Worm (Caenorhabditis elegans) whole organism, late embryonic: ENCODE data around the gene ZC84.1.

Source experiments
- C38D4.7 ChIP-seq: fragments of 200-800 bp; sonication (Bioruptor generic); optimal IDR thresholded peaks from 2 replicates; lab custom pipeline; 2018; ENCODE audit warnings: mild to moderate bottlenecking, missing genetic modification characterization, moderate library complexity, missing compliant biosample characterization
- F13H6.1 ChIP-seq: sonication (generic microtip); optimal IDR thresholded peaks from 2 replicates; lab custom pipeline; 2016; ENCODE audit warnings: missing genetic modification characterization, missing compliant biosample characterization
- K02D7.2 ChIP-seq: sonication (generic microtip); optimal IDR thresholded peaks from 2 replicates; lab custom pipeline; 2017; ENCODE audit warnings: mild to moderate bottlenecking, missing genetic modification characterization, missing compliant biosample characterization
- K09A11.1 ChIP-seq: sonication (generic microtip); optimal IDR thresholded peaks from 2 replicates; lab custom pipeline; 2017; ENCODE audit warnings: antibody characterized with exemption, mild to moderate bottlenecking, missing genetic modification characterization, missing compliant biosample characterization; ENCODE audit not compliant: insufficient read depth
- Y22D7AL.16 ChIP-seq: sonication (generic microtip); optimal IDR thresholded peaks from 2 replicates; lab custom pipeline; 2016; ENCODE audit warnings: missing genetic modification characterization, missing compliant biosample characterization
- ahr-1 ChIP-seq: sonication (generic microtip); optimal IDR thresholded peaks from 2 replicates; lab custom pipeline; 2016; ENCODE audit warnings: missing genetic modification characterization, missing compliant biosample characterization
- ama-1 ChIP-seq: fragments of 150-350 bp; optimal IDR thresholded peaks from 2 replicates; lab custom pipeline; 2014
- ceh-18 ChIP-seq: sonication (generic microtip); optimal IDR thresholded peaks from 2 replicates; lab custom pipeline; 2016; ENCODE audit warnings: missing genetic modification characterization, missing compliant biosample characterization
- ceh-2 ChIP-seq: sonication (generic microtip); optimal IDR thresholded peaks from 2 replicates; lab custom pipeline; 2016; ENCODE audit warnings: missing genotype, missing genetic modification characterization, missing compliant biosample characterization
- ceh-22 ChIP-seq: sonication (generic microtip); optimal IDR thresholded peaks from 2 replicates; lab custom pipeline; 2017; ENCODE audit warnings: missing biosample characterization, missing genetic modification characterization
- ceh-30 ChIP-seq: fragments of 150-350 bp; optimal IDR thresholded peaks from 2 replicates; lab custom pipeline; 2014; ENCODE audit warnings: missing biosample characterization, missing genetic modification characterization
- ceh-34 ChIP-seq: sonication (generic microtip); optimal IDR thresholded peaks from 2 replicates; lab custom pipeline; 2016; ENCODE audit warnings: mild to moderate bottlenecking, missing genetic modification characterization, missing compliant biosample characterization
- ceh-45 ChIP-seq: fragments of 200-800 bp; sonication (Bioruptor generic); IDR thresholded peaks from 2 replicates; pipeline ENCODE4 v1.3.6; 2022; ENCODE audit warnings: missing genetic modification reagents, missing genetic modification characterization, missing compliant biosample characterization
- ceh-48 ChIP-seq: sonication (generic microtip); optimal IDR thresholded peaks from 2 replicates; lab custom pipeline; 2016; ENCODE audit warnings: missing genetic modification characterization, inconsistent platforms, missing compliant biosample characterization
- ceh-6 ChIP-seq: fragments of 200-800 bp; sonication (Bioruptor generic); optimal IDR thresholded peaks from 2 replicates; lab custom pipeline; 2018; ENCODE audit warnings: mild to moderate bottlenecking, missing genetic modification characterization, missing compliant biosample characterization
- ceh-9 ChIP-seq: sonication (generic microtip); optimal IDR thresholded peaks from 2 replicates; lab custom pipeline; 2016; ENCODE audit warnings: mild to moderate bottlenecking, missing genetic modification characterization, inconsistent platforms, missing compliant biosample characterization
- che-1 ChIP-seq: sonication (generic microtip); optimal IDR thresholded peaks from 2 replicates; lab custom pipeline; 2016; ENCODE audit warnings: mild to moderate bottlenecking, missing genetic modification characterization, missing compliant biosample characterization
- dmd-4 ChIP-seq: sonication (generic microtip); optimal IDR thresholded peaks from 2 replicates; lab custom pipeline; 2016; ENCODE audit warnings: borderline replicate concordance, missing genetic modification characterization, missing compliant biosample characterization
- dve-1 ChIP-seq: sonication (generic microtip); optimal IDR thresholded peaks from 2 replicates; lab custom pipeline; 2017; ENCODE audit warnings: antibody characterized with exemption, mild to moderate bottlenecking, missing genetic modification characterization, missing compliant biosample characterization
- elt-2 ChIP-seq: sonication (generic microtip); optimal IDR thresholded peaks from 2 replicates; lab custom pipeline; 2016; ENCODE audit warnings: missing genetic modification reagents, missing genetic modification characterization, missing compliant biosample characterization
- elt-4 ChIP-seq: sonication (generic microtip); optimal IDR thresholded peaks from 2 replicates; lab custom pipeline; 2016; ENCODE audit warnings: missing genetic modification characterization, missing compliant biosample characterization
- ets-4 ChIP-seq: sonication (generic microtip); optimal IDR thresholded peaks from 2 replicates; lab custom pipeline; 2016; ENCODE audit warnings: missing genetic modification characterization, missing compliant biosample characterization
- eyg-1 ChIP-seq: sonication (generic microtip); optimal IDR thresholded peaks from 2 replicates; lab custom pipeline; 2016; ENCODE audit warnings: missing genotype, missing genetic modification characterization, missing compliant biosample characterization
- fax-1 ChIP-seq: sonication (generic microtip); optimal IDR thresholded peaks from 2 replicates; lab custom pipeline; 2016; ENCODE audit warnings: missing genotype, missing genetic modification characterization, missing compliant biosample characterization
- fkh-10 ChIP-seq: fragments of 150-350 bp; optimal IDR thresholded peaks from 2 replicates; lab custom pipeline; 2014; ENCODE audit warnings: missing biosample characterization, missing genetic modification reagents, missing genetic modification characterization
- gmeb-2 ChIP-seq: sonication (generic microtip); optimal IDR thresholded peaks from 2 replicates; lab custom pipeline; 2016; ENCODE audit warnings: missing genetic modification characterization, inconsistent platforms, missing compliant biosample characterization
- hlh-15 ChIP-seq: sonication (generic microtip); optimal IDR thresholded peaks from 2 replicates; lab custom pipeline; 2016; ENCODE audit warnings: missing genetic modification characterization, missing compliant biosample characterization
- hlh-30 ChIP-seq: sonication (generic microtip); optimal IDR thresholded peaks from 2 replicates; lab custom pipeline; 2017; ENCODE audit warnings: antibody characterized with exemption, missing genetic modification characterization, missing compliant biosample characterization; ENCODE audit not compliant: insufficient read depth
- hlh-8 ChIP-seq: sonication (generic microtip); optimal IDR thresholded peaks from 2 replicates; lab custom pipeline; 2016; ENCODE audit warnings: missing genotype, missing genetic modification characterization, missing compliant biosample characterization
- lim-6 ChIP-seq: sonication (generic microtip); optimal IDR thresholded peaks from 2 replicates; lab custom pipeline; 2016; ENCODE audit warnings: missing genetic modification characterization, missing compliant biosample characterization
- madf-2 ChIP-seq: sonication (generic microtip); optimal IDR thresholded peaks from 2 replicates; lab custom pipeline; 2017; ENCODE audit warnings: missing genetic modification characterization, missing compliant biosample characterization
- mec-3 ChIP-seq: sonication (generic microtip); optimal IDR thresholded peaks from 2 replicates; lab custom pipeline; 2016; ENCODE audit warnings: borderline replicate concordance, missing genetic modification characterization, missing compliant biosample characterization
- nfya-1 ChIP-seq: sonication (generic microtip); optimal IDR thresholded peaks from 2 replicates; lab custom pipeline; 2017; ENCODE audit warnings: missing genetic modification characterization, mild to moderate bottlenecking, missing compliant biosample characterization, antibody characterized with exemption, moderate library complexity
- nhr-11 ChIP-seq: fragments of 150-350 bp; optimal IDR thresholded peaks from 2 replicates; lab custom pipeline; 2014; ENCODE audit warnings: missing biosample characterization, missing genetic modification characterization
- nhr-232 ChIP-seq: sonication (generic microtip); optimal IDR thresholded peaks from 2 replicates; lab custom pipeline; 2016; ENCODE audit warnings: missing genetic modification characterization, missing compliant biosample characterization
- npax-4 ChIP-seq: sonication (generic microtip); optimal IDR thresholded peaks from 2 replicates; lab custom pipeline; 2016; ENCODE audit warnings: missing genetic modification characterization, missing compliant biosample characterization
- pag-3 ChIP-seq: sonication (generic microtip); optimal IDR thresholded peaks from 2 replicates; lab custom pipeline; 2016; ENCODE audit warnings: missing compliant biosample characterization, missing genetic modification characterization, borderline replicate concordance
- pat-9 ChIP-seq: fragments of 200-800 bp; sonication (Bioruptor generic); optimal IDR thresholded peaks from 2 replicates; lab custom pipeline; 2018; ENCODE audit warnings: mild to moderate bottlenecking, missing genetic modification characterization, moderate library complexity, missing compliant biosample characterization
- pha-2 ChIP-seq: sonication (generic microtip); optimal IDR thresholded peaks from 2 replicates; lab custom pipeline; 2017; ENCODE audit warnings: mild to moderate bottlenecking, missing genetic modification characterization, missing compliant biosample characterization
- pha-4 ChIP-seq: fragments of 150-350 bp; optimal IDR thresholded peaks from 2 replicates; lab custom pipeline; 2018; ENCODE audit warnings: missing biosample characterization, missing genetic modification reagents, missing genetic modification characterization
- ref-2 ChIP-seq: sonication (generic microtip); optimal IDR thresholded peaks from 2 replicates; lab custom pipeline; 2016; ENCODE audit warnings: missing genetic modification characterization, missing compliant biosample characterization
- rnt-1 ChIP-seq: sonication (generic microtip); optimal IDR thresholded peaks from 2 replicates; lab custom pipeline; 2016; ENCODE audit warnings: missing genetic modification characterization, missing compliant biosample characterization
- sox-4 ChIP-seq: sonication (generic microtip); optimal IDR thresholded peaks from 2 replicates; lab custom pipeline; 2017; ENCODE audit warnings: mild to moderate bottlenecking, missing genetic modification characterization, inconsistent platforms, missing compliant biosample characterization
- syd-9 ChIP-seq: sonication (generic microtip); optimal IDR thresholded peaks from 2 replicates; lab custom pipeline; 2016; ENCODE audit warnings: mild to moderate bottlenecking, missing genetic modification characterization, moderate library complexity, missing compliant biosample characterization
- tbx-2 ChIP-seq: sonication (generic microtip); optimal IDR thresholded peaks from 2 replicates; lab custom pipeline; 2016; ENCODE audit warnings: missing genetic modification characterization, missing compliant biosample characterization
- tbx-7 ChIP-seq: sonication (generic microtip); optimal IDR thresholded peaks from 2 replicates; lab custom pipeline; 2016; ENCODE audit warnings: missing genotype, missing genetic modification characterization, missing compliant biosample characterization
- unc-42 ChIP-seq: sonication (generic microtip); optimal IDR thresholded peaks from 2 replicates; lab custom pipeline; 2016; ENCODE audit warnings: missing genotype, missing genetic modification characterization, missing compliant biosample characterization
- unc-86 ChIP-seq: sonication (generic microtip); optimal IDR thresholded peaks from 2 replicates; lab custom pipeline; 2016; ENCODE audit warnings: missing genetic modification characterization, missing compliant biosample characterization
- zip-5 ChIP-seq: sonication (generic microtip); optimal IDR thresholded peaks from 2 replicates; lab custom pipeline; 2016; ENCODE audit warnings: missing genetic modification characterization, missing compliant biosample characterization

ZC84.1 gene

ce11 chrIII:9191091-9191490 lies 15.0 kb downstream of the ZC84.1 start, which contains the start of gene cls-3 (continued):
- no peak for TF ChIP-seq hlh-30 (tag; lab: Kevin White, UChicago)
- no peak for TF ChIP-seq elt-4 (tag; lab: Kevin White, UChicago)
- TF ChIP-seq zip-5 (tag; lab: Kevin White, UChicago), result no peak
- peak; percentile 69 for TF ChIP-seq unc-42 (tag; lab: Kevin White, UChicago)
- TF ChIP-seq rnt-1 (tag; lab: Kevin White, UChicago), result peak; percentile 27
- TF ChIP-seq ama-1 (lab: Kevin White, UChicago), result no peak
- TF ChIP-seq madf-2, result no peak
- no peak for TF ChIP-seq K02D7.2
- TF ChIP-seq hlh-8 (tag; lab: Kevin White, UChicago), result peak; percentile 71
- no peak for TF ChIP-seq ceh-6
- TF ChIP-seq pha-4 (tag; lab: Kevin White, UChicago), result no peak
- TF ChIP-seq elt-2 (tag; lab: Kevin White, UChicago), result no peak
- TF ChIP-seq tbx-7 (tag; lab: Kevin White, UChicago), result no peak
- TF ChIP-seq npax-4, result no peak
- no peak for TF ChIP-seq pag-3 (tag; lab: Kevin White, UChicago)
- peak; percentile 41 for TF ChIP-seq tbx-2 (tag; lab: Kevin White, UChicago)
- TF ChIP-seq dve-1 (tag; lab: Kevin White, UChicago), result no peak
- peak; percentile 9 for TF ChIP-seq che-1 (tag; lab: Kevin White, UChicago)
- TF ChIP-seq syd-9, result no peak
- no peak for TF ChIP-seq gmeb-2
- TF ChIP-seq sox-4 (tag; lab: Kevin White, UChicago), result no peak
- no peak for TF ChIP-seq Y22D7AL.16 (tag; lab: Kevin White, UChicago)
- TF ChIP-seq ahr-1 (tag; lab: Kevin White, UChicago), result no peak
- TF ChIP-seq mec-3 (tag; lab: Kevin White, UChicago), result no peak
- no peak for TF ChIP-seq ceh-2 (tag; lab: Kevin White, UChicago)
- no peak for TF ChIP-seq ceh-9 (tag; lab: Kevin White, UChicago)
- no peak for TF ChIP-seq ceh-22 (tag; lab: Kevin White, UChicago)
- no peak for TF ChIP-seq ceh-18
- no peak for TF ChIP-seq nfya-1 (tag; lab: Kevin White, UChicago)
- TF ChIP-seq nhr-232, result no peak
- TF ChIP-seq lim-6, result no peak
- TF ChIP-seq fax-1, result no peak
- no peak for TF ChIP-seq ceh-30 (tag; lab: Kevin White, UChicago)
- TF ChIP-seq ref-2, result no peak
- TF ChIP-seq ets-4 (tag; lab: Kevin White, UChicago), result no peak
- peak; percentile 8 for TF ChIP-seq ceh-34 (tag; lab: Kevin White, UChicago)
- no peak for TF ChIP-seq pat-9 (tag; lab: Kevin White, UChicago)
- no peak for TF ChIP-seq fkh-10 (GFP tag; lab: Kevin White, UChicago)
- no peak for TF ChIP-seq pha-2
- no peak for TF ChIP-seq nhr-11
- TF ChIP-seq, all 69 proteins: peak for 9

- no peak for TF ChIP-seq C38D4.7 (GFP tag; lab: Kevin White, UChicago)
- no peak for TF ChIP-seq sox-4 (tag; lab: Kevin White, UChicago)
- TF ChIP-seq F13H6.1 (tag; lab: Kevin White, UChicago), result no peak
- TF ChIP-seq hlh-30 (tag; lab: Kevin White, UChicago), result no peak
- no peak for TF ChIP-seq unc-86
- no peak for TF ChIP-seq K09A11.1 (tag; lab: Kevin White, UChicago)
- no peak for TF ChIP-seq syd-9
- TF ChIP-seq hlh-15, result no peak
- TF ChIP-seq gmeb-2, result no peak
- no peak for TF ChIP-seq pha-4 (tag; lab: Kevin White, UChicago)
- TF ChIP-seq ama-1 (lab: Kevin White, UChicago), result no peak
- no peak for TF ChIP-seq eyg-1 (tag; lab: Kevin White, UChicago)
- no peak for TF ChIP-seq hlh-8 (tag; lab: Kevin White, UChicago)
- TF ChIP-seq unc-42 (tag; lab: Kevin White, UChicago), result no peak
- no peak for TF ChIP-seq mec-3 (tag; lab: Kevin White, UChicago)
- TF ChIP-seq ceh-45 (GFP tag; lab: Robert Waterston, UW), result no peak
- no peak for TF ChIP-seq ceh-48 (tag; lab: Kevin White, UChicago)
- TF ChIP-seq dmd-4 (tag; lab: Kevin White, UChicago), result no peak
- TF ChIP-seq ceh-30 (tag; lab: Kevin White, UChicago), result no peak
- TF ChIP-seq, all 69 proteins: peak for 0
Measured at ce11 chrIII:9185722-9186121, 20.4 kb downstream of the ZC84.1 start, which contains the start of gene ZC84.7. Gene ZC84.7 (plus strand): TSS chrIII:9186022.
